Worm (Caenorhabditis elegans) whole organism, L3 larva: ENCODE data around the gene sru-22.

ENCODE experiments used
- R02D3.7 ChIP-seq: fragments of 150-350 bp; optimal IDR thresholded peaks from 2 replicates; lab custom pipeline; 2014; ENCODE audit warnings: missing biosample characterization, missing genetic modification characterization
- aly-2 ChIP-seq: fragments of 150-350 bp; optimal IDR thresholded peaks from 2 replicates; lab custom pipeline; 2014; ENCODE audit warnings: missing biosample characterization, missing genetic modification characterization
- fkh-10 ChIP-seq: sonication (generic microtip); optimal IDR thresholded peaks from 2 replicates; lab custom pipeline; 2017; ENCODE audit warnings: missing biosample characterization, missing genetic modification reagents, missing genetic modification characterization
- jun-1 ChIP-seq: fragments of 150-350 bp; optimal IDR thresholded peaks from 2 replicates; lab custom pipeline; 2014; ENCODE audit warnings: missing biosample characterization, missing genetic modification reagents, missing genetic modification characterization
- nhr-12 ChIP-seq: fragments of 150-350 bp; optimal IDR thresholded peaks from 2 replicates; lab custom pipeline; 2014; ENCODE audit warnings: missing biosample characterization, missing genetic modification characterization
- nhr-237 ChIP-seq: fragments of 150-350 bp; optimal IDR thresholded peaks from 2 replicates; lab custom pipeline; 2014; ENCODE audit warnings: missing biosample characterization, missing genetic modification characterization
- tbx-2 ChIP-seq: sonication (generic microtip); optimal IDR thresholded peaks from 2 replicates; lab custom pipeline; 2016; ENCODE audit warnings: mild to moderate bottlenecking, missing genetic modification characterization, missing compliant biosample characterization
- zag-1 ChIP-seq: fragments of 150-350 bp; optimal IDR thresholded peaks from 2 replicates; lab custom pipeline; 2014; ENCODE audit warnings: missing biosample characterization, missing genetic modification characterization
- ztf-11 ChIP-seq: fragments of 150-350 bp; optimal IDR thresholded peaks from 2 replicates; lab custom pipeline; 2014; ENCODE audit warnings: missing biosample characterization, missing genetic modification characterization

ce11 chrV:15924307-15924706 is 50.4 kb downstream of the sru-22 start, which contains the start of gene nhr-108:
- TF ChIP-seq jun-1 (tag; lab: Kevin White, UChicago) (no peak), fkh-10 (GFP tag; lab: Kevin White, UChicago) (no peak), nhr-237 (tag; lab: Kevin White, UChicago) (no peak), nhr-12 (tag; lab: Kevin White, UChicago) (no peak), zag-1 (tag; lab: Kevin White, UChicago) (no peak), ztf-11 (tag; lab: Kevin White, UChicago) (no peak), aly-2 (no peak), R02D3.7 (tag; lab: Kevin White, UChicago) (no peak), tbx-2 (no peak)
